Fruit fly (Drosophila melanogaster): ENCODE data around the gene CG17104.

Gene CG17104

DNA sequence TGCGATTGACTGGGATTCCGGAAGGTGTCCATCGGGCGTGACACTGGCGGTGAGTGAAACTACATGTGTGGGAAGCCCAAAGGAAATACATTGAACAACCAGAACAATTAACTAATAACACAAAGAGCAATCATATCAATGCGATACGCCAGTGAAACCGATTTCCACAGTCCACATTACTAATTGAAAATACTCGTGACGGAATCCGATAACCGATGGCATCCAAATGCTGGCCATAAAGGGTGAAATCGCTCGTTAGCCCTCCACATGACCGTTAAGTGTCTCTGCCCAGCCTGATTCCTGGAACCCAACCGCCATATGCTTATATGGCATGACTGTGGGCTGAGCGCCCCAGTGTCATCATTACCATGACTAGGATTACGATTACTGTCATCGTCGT lies 38.6 kb upstream of the CG17104 start, which contains the start of gene CG7329:
CG7329 (minus strand) TSS at position 101 of the 400 bp plus-strand sequence.
- no peak for TF ChIP-seq Sp1 (GFP tag; optimal IDR thresholded peaks at IDR 0.05)
- no peak for TF ChIP-seq Abd-B (GFP tag; optimal IDR thresholded peaks at IDR 0.05)
- no peak for TF ChIP-seq OdsH (GFP tag; optimal IDR thresholded peaks at IDR 0.05)
- TF ChIP-seq jim (GFP tag; optimal IDR thresholded peaks at IDR 0.05), result no peak
- no peak for TF ChIP-seq Vsx2 (GFP tag; optimal IDR thresholded peaks at IDR 0.05; ENCODE audit: partially characterized antibody)
- TF ChIP-seq brk (GFP tag; optimal IDR thresholded peaks at IDR 0.05), result no peak
- TF ChIP-seq CG32264 (GFP tag; optimal IDR thresholded peaks at IDR 0.05), result no peak
- TF ChIP-seq tai (GFP tag; optimal IDR thresholded peaks at IDR 0.05), result no peak
- TF ChIP-seq usp (GFP tag; optimal IDR thresholded peaks at IDR 0.05), result no peak
- no peak for TF ChIP-seq Dif (GFP tag; optimal IDR thresholded peaks at IDR 0.05; ENCODE audit: partially characterized antibody)

DNA sequence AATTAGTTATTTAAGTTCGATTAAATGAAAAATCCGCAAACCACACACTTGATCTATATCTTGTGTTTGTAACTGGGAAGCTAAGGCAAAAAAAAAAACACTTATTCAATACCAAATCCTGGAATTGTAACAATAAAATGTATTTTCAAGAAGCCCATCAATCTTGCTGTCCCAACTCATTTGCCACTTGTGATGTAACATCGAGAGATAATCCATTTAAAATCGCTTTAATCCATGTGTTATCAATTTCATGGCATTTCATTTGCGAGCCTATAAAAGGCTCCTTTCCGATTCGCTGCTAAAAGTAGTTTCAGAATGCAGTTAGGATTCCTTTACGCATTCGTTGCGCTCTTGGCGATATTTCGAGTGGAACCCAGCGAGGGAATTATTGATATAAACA lies 37.4 kb upstream of the CG17104 start, which contains the start of gene CG31872:
CG31872 (plus strand) TSS at position 301 of the 400 bp plus-strand sequence.
- no peak for TF ChIP-seq Dfd (GFP tag; optimal IDR thresholded peaks at IDR 0.05)
- no peak for TF ChIP-seq tai (GFP tag; optimal IDR thresholded peaks at IDR 0.05)
- TF ChIP-seq N (GFP tag; optimal IDR thresholded peaks at IDR 0.05), result no peak
- no peak for TF ChIP-seq h (GFP tag; optimal IDR thresholded peaks at IDR 0.05)
- no peak for TF ChIP-seq brk (GFP tag; optimal IDR thresholded peaks at IDR 0.05)
- no peak for TF ChIP-seq Abd-B (GFP tag; optimal IDR thresholded peaks at IDR 0.05)
- no peak for TF ChIP-seq Sp1 (GFP tag; optimal IDR thresholded peaks at IDR 0.05)
- TF ChIP-seq jim (GFP tag; optimal IDR thresholded peaks at IDR 0.05), result no peak

DNA sequence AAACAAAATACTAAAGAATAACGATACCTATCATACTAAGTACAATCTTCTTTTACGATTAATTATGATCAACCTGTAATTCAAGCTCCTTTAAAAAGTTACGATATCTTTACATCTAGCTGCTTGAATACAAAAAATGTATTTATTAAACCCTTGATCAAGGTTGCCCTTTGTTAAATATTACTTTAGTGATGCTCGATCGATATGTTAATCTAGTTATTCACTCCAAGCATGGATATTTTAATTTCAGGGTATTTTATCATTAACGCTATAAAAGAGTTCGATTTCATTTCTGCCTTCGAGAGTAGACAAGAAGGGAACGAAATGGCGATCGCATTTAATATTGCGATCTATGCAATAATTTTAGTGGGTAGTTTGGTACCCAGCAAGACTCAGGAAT lies 33.3 kb upstream of the CG17104 start, which contains the start of gene CG18284:
CG18284 (plus strand) TSS at position 301 of the 400 bp plus-strand sequence.
- no peak for TF ChIP-seq rgr (GFP tag; optimal IDR thresholded peaks at IDR 0.05)
- no peak for TF ChIP-seq tai (GFP tag; optimal IDR thresholded peaks at IDR 0.05)
- TF ChIP-seq Jra (GFP tag; optimal IDR thresholded peaks at IDR 0.05), result no peak
- TF ChIP-seq Hr78 (GFP tag; optimal IDR thresholded peaks at IDR 0.05), result no peak
- TF ChIP-seq CrebA (GFP tag; optimal IDR thresholded peaks at IDR 0.05; ENCODE audit: borderline replicate concordance), result no peak

DNA sequence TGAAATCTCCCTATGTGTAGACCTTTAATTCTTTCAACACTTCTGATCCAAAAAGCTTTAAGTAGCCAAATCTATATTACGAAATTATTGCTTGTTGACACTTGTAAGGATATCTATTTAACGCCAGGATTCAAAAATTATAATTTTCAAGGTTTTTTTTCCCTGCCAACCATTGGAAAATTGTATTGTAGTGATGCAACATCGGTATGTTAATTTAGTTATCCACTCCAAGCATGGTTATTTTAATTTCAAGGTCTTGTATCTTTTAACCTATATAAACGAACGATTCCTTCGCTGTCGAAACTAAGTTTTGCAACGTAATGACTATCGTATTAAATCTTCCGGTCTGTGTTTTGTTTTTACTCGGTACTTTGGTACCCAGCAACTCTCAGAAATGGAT lies 30.9 kb upstream of the CG17104 start, which contains the start of gene CG17097:
CG17097 (plus strand) TSS at position 301 of the 400 bp plus-strand sequence.
- TF ChIP-seq Sp1 (GFP tag; optimal IDR thresholded peaks at IDR 0.05), result no peak

DNA sequence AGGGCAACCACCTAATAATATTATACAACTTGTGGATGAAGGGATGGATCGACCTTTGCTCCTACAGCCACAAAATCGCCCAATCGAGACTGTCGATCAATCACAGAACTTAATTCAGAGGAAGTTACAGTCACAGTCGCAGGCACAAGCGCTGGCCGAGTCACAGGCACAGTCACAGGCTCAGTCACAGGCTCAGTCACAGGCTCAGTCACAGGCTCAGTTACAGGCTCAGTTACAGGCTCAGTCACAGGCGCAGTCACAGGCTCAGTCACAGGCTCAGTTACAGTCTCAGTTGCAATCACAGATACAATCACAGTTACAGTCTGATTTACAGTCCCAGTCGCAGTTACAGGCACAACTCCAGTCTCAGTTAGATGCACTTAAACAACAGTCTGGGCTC lies 30.3 kb upstream of the CG17104 start:
- TF ChIP-seq jim (GFP tag; optimal IDR thresholded peaks at IDR 0.05), result no peak
- TF ChIP-seq pan (optimal IDR thresholded peaks at IDR 0.05), result no peak
- TF ChIP-seq tai (GFP tag; optimal IDR thresholded peaks at IDR 0.05), result no peak
- no peak for TF ChIP-seq Abd-B (GFP tag; optimal IDR thresholded peaks at IDR 0.05)
- no peak for TF ChIP-seq dmrt93B (GFP tag; optimal IDR thresholded peaks at IDR 0.05)
- no peak for TF ChIP-seq psq (GFP tag; optimal IDR thresholded peaks at IDR 0.05)
- no peak for TF ChIP-seq fru (GFP tag; optimal IDR thresholded peaks at IDR 0.05)
- no peak for TF ChIP-seq sage (GFP tag; optimal IDR thresholded peaks at IDR 0.05)
- no peak for TF ChIP-seq h (GFP tag; optimal IDR thresholded peaks at IDR 0.05)
- no peak for TF ChIP-seq woc (GFP tag; optimal IDR thresholded peaks at IDR 0.05)
- TF ChIP-seq CrebA (GFP tag; optimal IDR thresholded peaks at IDR 0.05; ENCODE audit: borderline replicate concordance), result no peak
- TF ChIP-seq usp (GFP tag; optimal IDR thresholded peaks at IDR 0.05), result no peak
- TF ChIP-seq rgr (GFP tag; optimal IDR thresholded peaks at IDR 0.05), result no peak
- no peak for TF ChIP-seq dsf (GFP tag; optimal IDR thresholded peaks at IDR 0.05; ENCODE audit: borderline replicate concordance)
- no peak for TF ChIP-seq Sp1 (GFP tag; optimal IDR thresholded peaks at IDR 0.05)

DNA sequence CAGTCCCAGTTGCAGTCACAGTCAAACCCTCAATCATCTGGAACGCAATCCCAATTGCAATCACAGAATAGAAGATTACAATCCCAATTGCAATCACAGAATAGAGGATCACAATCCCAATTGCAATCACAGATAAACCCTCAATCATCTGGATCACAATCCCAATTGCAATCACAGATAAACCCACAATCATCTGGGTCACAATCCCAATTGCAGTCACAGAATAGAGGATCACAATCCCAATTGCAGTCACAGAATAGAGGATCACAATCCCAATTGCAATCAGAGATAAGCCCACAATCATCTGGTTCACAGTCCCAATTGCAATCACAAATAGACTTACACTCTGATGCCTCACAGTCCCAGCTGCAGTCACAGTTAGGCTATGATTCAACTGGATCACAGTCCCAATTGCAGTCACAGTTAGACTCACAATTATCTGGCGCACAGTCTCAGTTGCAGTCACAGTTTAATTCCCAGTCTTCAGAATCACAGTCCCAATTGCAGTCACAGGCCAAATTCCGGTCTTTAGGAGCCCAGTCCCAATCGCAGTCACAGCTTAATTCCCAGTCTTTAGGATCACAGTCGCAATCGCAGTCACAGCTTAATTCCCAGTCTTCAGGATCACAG lies 29.2 kb upstream of the CG17104 start:
- no peak for TF ChIP-seq Vsx2 (GFP tag; optimal IDR thresholded peaks at IDR 0.05; ENCODE audit: partially characterized antibody)
- no peak for TF ChIP-seq HLH106 (tag; optimal IDR thresholded peaks at IDR 0.05)
- TF ChIP-seq brk (GFP tag; optimal IDR thresholded peaks at IDR 0.05), result no peak
- no peak for TF ChIP-seq foxo (GFP tag; optimal IDR thresholded peaks at IDR 0.05)
- TF ChIP-seq Sp1 (GFP tag; optimal IDR thresholded peaks at IDR 0.05), result no peak
- TF ChIP-seq tai (GFP tag; optimal IDR thresholded peaks at IDR 0.05), result no peak
- no peak for TF ChIP-seq woc (GFP tag; optimal IDR thresholded peaks at IDR 0.05)
- no peak for TF ChIP-seq Jra (GFP tag; optimal IDR thresholded peaks at IDR 0.05)

DNA sequence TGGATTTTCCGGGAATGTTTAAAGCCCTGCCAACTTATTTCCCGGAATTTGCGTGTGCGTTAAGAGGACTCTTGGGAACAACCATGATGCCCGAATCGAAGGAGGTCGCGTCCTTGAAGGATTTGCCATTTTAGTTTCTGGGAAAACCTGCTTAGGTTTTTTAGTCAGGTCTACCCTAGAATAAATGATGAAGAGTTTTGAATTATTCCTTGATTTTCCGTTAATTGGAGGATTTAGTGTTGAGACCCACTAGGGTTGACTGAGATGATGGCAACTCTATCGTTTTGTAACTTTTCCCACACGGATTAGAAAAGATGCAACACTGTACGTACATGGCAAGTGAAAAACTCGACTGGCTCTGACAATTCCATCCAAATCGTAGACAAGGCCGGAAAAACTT lies 25.7 kb upstream of the CG17104 start, which contains the start of gene dbf:
dbf (plus strand) TSS at position 301 of the 400 bp plus-strand sequence.
- TF ChIP-seq lola (GFP tag; optimal IDR thresholded peaks at IDR 0.05), result no peak
